Worm (Caenorhabditis elegans): Measurements from ENCODE around the gene Y22D7AL.6.
A peak's percentile ranks its signal among the peaks of the same experiment; 100 is the strongest.

DNA sequence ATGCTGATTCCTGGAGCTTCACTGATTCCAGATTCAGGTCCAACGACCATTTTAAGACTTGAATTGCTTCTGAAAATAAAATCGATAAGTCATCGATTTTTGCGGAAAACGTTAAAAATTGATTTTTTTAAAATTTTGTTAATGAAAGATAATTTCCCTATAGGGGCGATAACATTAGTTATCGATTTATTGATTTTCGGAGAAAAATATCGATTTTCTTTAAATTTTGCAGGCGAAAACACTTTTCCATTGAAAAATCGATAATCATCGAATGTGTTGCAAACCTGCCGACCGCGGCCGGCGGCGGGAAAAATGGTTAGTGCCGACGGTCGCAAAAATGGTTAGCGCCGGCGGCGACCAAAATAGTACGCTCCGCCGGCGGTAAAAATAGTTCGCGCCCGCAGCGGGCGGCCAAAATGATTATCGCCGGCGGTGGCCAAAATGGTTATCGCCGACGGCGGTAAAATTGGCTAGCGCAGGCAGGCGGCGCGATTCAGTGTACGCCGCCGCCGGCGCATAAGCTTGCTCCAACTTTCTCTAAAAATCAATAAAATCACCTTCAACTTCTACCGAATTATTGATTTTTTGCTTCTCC, 8.3 kb downstream of the Y22D7AL.6 start:
- TF ChIP-seq hmbx-1 (tag; optimal IDR thresholded peaks at IDR 0.05) = no peak
- no peak for TF ChIP-seq flt-1 (GFP tag; IDR thresholded peaks at IDR 0.05)
- no peak for TF ChIP-seq ets-7 (tag; optimal IDR thresholded peaks at IDR 0.05)
- no peak for TF ChIP-seq tbx-37 (GFP tag; conservative IDR thresholded peaks at IDR 0.05)
- no peak for TF ChIP-seq ama-1 (optimal IDR thresholded peaks at IDR 0.05)
- TF ChIP-seq scrt-1 (GFP tag; IDR thresholded peaks at IDR 0.05) = no peak
- no peak for TF ChIP-seq F13C5.2 (tag; optimal IDR thresholded peaks at IDR 0.05)
- TF ChIP-seq ceh-13 (GFP tag; optimal IDR thresholded peaks at IDR 0.05) = no peak
- TF ChIP-seq pes-1 (GFP tag; IDR thresholded peaks at IDR 0.05) = 0 out of 2 replicates have a peak, but pooled peaks have one; percentile 51
- TF ChIP-seq hnd-1 (tag; optimal IDR thresholded peaks at IDR 0.05) = no peak
- TF ChIP-seq ceh-36 (tag; optimal IDR thresholded peaks at IDR 0.05) = no peak
- no peak for TF ChIP-seq hmg-4 (GFP tag; optimal IDR thresholded peaks at IDR 0.05)
- TF ChIP-seq tbx-11 (GFP tag; IDR thresholded peaks at IDR 0.05) = no peak

Measured in whole organism, early embryonic.